Fruit fly (Drosophila melanogaster) whole organism, embryonic: Measurements from ENCODE around the gene CG31343.

Source experiments
- Abd-B ChIP-seq: fragments of 200-800 bp; sonication (Bioruptor generic); optimal IDR thresholded peaks from 2 replicates; lab custom pipeline; 2018; ENCODE audit warnings: missing biosample characterization, mild to moderate bottlenecking, missing genetic modification characterization, moderate library complexity
- Antp ChIP-seq: fragments of 200-800 bp; sonication (Bioruptor generic); optimal IDR thresholded peaks from 3 replicates; lab custom pipeline; 2016; ENCODE audit warnings: missing biosample characterization, missing genetic modification characterization
- CG11504 ChIP-seq: fragments of 200-800 bp; sonication (Bioruptor generic); optimal IDR thresholded peaks from 3 replicates; lab custom pipeline; 2019; ENCODE audit warnings: missing biosample characterization, mild to moderate bottlenecking, missing genetic modification characterization, moderate library complexity
- CG12299 ChIP-seq: fragments of 200-800 bp; sonication (Bioruptor generic); optimal IDR thresholded peaks from 2 replicates; lab custom pipeline; 2018; ENCODE audit warnings: missing biosample characterization, mild to moderate bottlenecking, missing genetic modification characterization
- CG12769 ChIP-seq: fragments of 200-800 bp; sonication (Bioruptor generic); optimal IDR thresholded peaks from 2 replicates; lab custom pipeline; 2019; ENCODE audit warnings: missing biosample characterization, mild to moderate bottlenecking, missing genetic modification characterization, moderate library complexity
- CG17328 ChIP-seq: fragments of 200-800 bp; sonication (Bioruptor generic); IDR thresholded peaks from 2 replicates; pipeline ENCODE4 v1.3.6; 2022; ENCODE audit warnings: missing biosample characterization, missing genetic modification characterization
- CG17612 ChIP-seq: fragments of 200-800 bp; sonication (Bioruptor generic); IDR thresholded peaks from 2 replicates; pipeline ENCODE4 v1.3.6; 2022; ENCODE audit warnings: missing biosample characterization, missing genetic modification characterization
- CG18764 ChIP-seq: fragments of 200-800 bp; sonication (Bioruptor generic); optimal IDR thresholded peaks from 3 replicates; lab custom pipeline; 2016; ENCODE audit warnings: missing biosample characterization, missing genetic modification characterization
- CG4424 ChIP-seq: fragments of 200-800 bp; sonication (Bioruptor generic); optimal IDR thresholded peaks from 3 replicates; lab custom pipeline; 2016; ENCODE audit warnings: missing biosample characterization, missing genetic modification characterization
- CG5245 ChIP-seq: fragments of 200-800 bp; sonication (Bioruptor generic); optimal IDR thresholded peaks from 3 replicates; lab custom pipeline; 2016; ENCODE audit warnings: missing biosample characterization, missing genetic modification characterization
- CG6689 ChIP-seq: fragments of 200-800 bp; sonication (Bioruptor generic); IDR thresholded peaks from 2 replicates; pipeline ENCODE4 v1.3.6; 2022; ENCODE audit warnings: missing biosample characterization, missing genetic modification characterization
- CG6765 ChIP-seq: fragments of 200-800 bp; sonication (Bioruptor generic); optimal IDR thresholded peaks from 3 replicates; lab custom pipeline; 2017; ENCODE audit warnings: missing biosample characterization, mild to moderate bottlenecking, missing genetic modification characterization
- CG7928 ChIP-seq: fragments of 200-800 bp; sonication (Bioruptor generic); optimal IDR thresholded peaks from 2 replicates; lab custom pipeline; 2017; ENCODE audit warnings: missing biosample characterization, mild to moderate bottlenecking, missing genetic modification characterization
- CG8089 ChIP-seq: fragments of 200-800 bp; sonication (Bioruptor generic); optimal IDR thresholded peaks from 3 replicates; lab custom pipeline; 2016; ENCODE audit warnings: missing biosample characterization, missing genetic modification characterization
- CG9437 ChIP-seq: fragments of 200-800 bp; sonication (Bioruptor generic); optimal IDR thresholded peaks from 2 replicates; lab custom pipeline; 2018; ENCODE audit warnings: missing biosample characterization, mild to moderate bottlenecking, missing genetic modification characterization
- CG9817 ChIP-seq: fragments of 200-800 bp; sonication (Bioruptor generic); optimal IDR thresholded peaks from 2 replicates; lab custom pipeline; 2018; ENCODE audit warnings: missing biosample characterization, mild to moderate bottlenecking, missing genetic modification characterization, moderate library complexity
- Chrac-16 ChIP-seq: fragments of 200-800 bp; sonication (Bioruptor generic); optimal IDR thresholded peaks from 3 replicates; lab custom pipeline; 2016; ENCODE audit warnings: missing biosample characterization, missing genetic modification characterization
- CoRest ChIP-seq: fragments of 200-800 bp; sonication (Bioruptor generic); optimal IDR thresholded peaks from 3 replicates; lab custom pipeline; 2018; ENCODE audit warnings: missing biosample characterization, mild to moderate bottlenecking, missing genetic modification characterization, moderate library complexity
- Dbx ChIP-seq: fragments of 200-800 bp; sonication (Bioruptor generic); IDR thresholded peaks from 3 replicates; pipeline ENCODE4 v1.3.6; 2022; ENCODE audit warnings: missing biosample characterization, missing genetic modification characterization
- Dp ChIP-seq: fragments of 200-800 bp; sonication (Bioruptor generic); optimal IDR thresholded peaks from 2 replicates; lab custom pipeline; 2018; ENCODE audit warnings: missing biosample characterization, mild to moderate bottlenecking, missing genetic modification characterization, moderate library complexity
- ERR ChIP-seq: fragments of 200-800 bp; sonication (Bioruptor generic); optimal IDR thresholded peaks from 2 replicates; lab custom pipeline; 2016; ENCODE audit warnings: missing biosample characterization, missing genetic modification characterization
- Gug ChIP-seq: fragments of 200-800 bp; sonication (Bioruptor generic); IDR thresholded peaks from 4 replicates; pipeline ENCODE4 v1.3.6; 2022; ENCODE audit warnings: missing biosample characterization, missing genetic modification characterization
- Kr ChIP-seq: fragments of 200-800 bp; sonication (Bioruptor generic); optimal IDR thresholded peaks from 2 replicates; lab custom pipeline; 2017; ENCODE audit warnings: missing biosample characterization, mild to moderate bottlenecking, missing genetic modification characterization
- Lim3 ChIP-seq: fragments of 200-800 bp; sonication (Bioruptor generic); IDR thresholded peaks from 2 replicates; pipeline ENCODE4 v1.3.6; 2022; ENCODE audit warnings: missing biosample characterization, missing genetic modification characterization
- MBD-R2 ChIP-seq: fragments of 200-800 bp; sonication (Bioruptor generic); IDR thresholded peaks from 2 replicates; pipeline ENCODE4 v1.3.6; 2022; ENCODE audit warnings: missing biosample characterization, missing genetic modification characterization
- Max ChIP-seq: fragments of 200-800 bp; sonication (Bioruptor generic); optimal IDR thresholded peaks from 2 replicates; lab custom pipeline; 2016; ENCODE audit warnings: missing biosample characterization, mild to moderate bottlenecking, missing genetic modification characterization
- Meics ChIP-seq: fragments of 200-800 bp; sonication (Bioruptor generic); optimal IDR thresholded peaks from 2 replicates; lab custom pipeline; 2017; ENCODE audit warnings: missing biosample characterization, mild to moderate bottlenecking, missing genetic modification characterization
- Pdp1 ChIP-seq, 2 experiments: fragments of 200-800 bp; sonication (Bioruptor generic); optimal IDR thresholded peaks; 3 replicates each; lab custom pipeline; 2016; ENCODE audit warnings: missing biosample characterization in 2 of 2, missing genetic modification characterization in 2 of 2, mild to moderate bottlenecking in 1 of 2, moderate library complexity in 1 of 2
- Scr ChIP-seq: fragments of 200-800 bp; sonication (Bioruptor generic); IDR thresholded peaks from 2 replicates; pipeline ENCODE4 v1.3.6; 2022; ENCODE audit warnings: missing biosample characterization, missing genetic modification characterization; ENCODE audit not compliant: partially characterized antibody
- Sin3A ChIP-seq: fragments of >200 bp; optimal IDR thresholded peaks from 2 replicates; lab custom pipeline; 2018
- Sry-δ ChIP-seq: fragments of 200-800 bp; sonication (Bioruptor generic); optimal IDR thresholded peaks from 2 replicates; lab custom pipeline; 2016; ENCODE audit warnings: missing biosample characterization, missing genetic modification characterization
- Ssrp ChIP-seq: fragments of 200-800 bp; sonication (Bioruptor generic); optimal IDR thresholded peaks from 2 replicates; lab custom pipeline; 2018; ENCODE audit warnings: missing biosample characterization, mild to moderate bottlenecking, missing genetic modification characterization, moderate library complexity
- Stat92E ChIP-seq, 3 experiments: fragments of >200 bp in 2 of 3; fragments of 200-800 bp in 1 of 3; sonication (Bioruptor generic) in 1 of 3; optimal IDR thresholded peaks; 2 replicates each; lab custom pipeline; 2017 to 2019; ENCODE audit warnings: missing biosample characterization in 3 of 3, missing genetic modification characterization in 3 of 3, mild to moderate bottlenecking in 1 of 3, moderate library complexity in 1 of 3
- Vsx1 ChIP-seq: fragments of 200-800 bp; sonication (Bioruptor generic); optimal IDR thresholded peaks from 2 replicates; lab custom pipeline; 2017; ENCODE audit warnings: missing biosample characterization, mild to moderate bottlenecking, missing genetic modification characterization, missing genetic modification reagents
- az2 ChIP-seq: fragments of 200-800 bp; sonication (Bioruptor generic); optimal IDR thresholded peaks from 3 replicates; lab custom pipeline; 2016; ENCODE audit warnings: missing biosample characterization, missing genetic modification characterization
- dan ChIP-seq: fragments of 200-800 bp; sonication (Bioruptor generic); IDR thresholded peaks from 2 replicates; pipeline ENCODE4 v1.3.6; 2022; ENCODE audit warnings: missing biosample characterization, missing genetic modification characterization
- esg ChIP-seq: fragments of 200-800 bp; sonication (Bioruptor generic); conservative IDR thresholded peaks from 2 replicates; pipeline ENCODE4 v1.3.6; 2022; ENCODE audit warnings: missing biosample characterization, missing genetic modification characterization
- exex ChIP-seq: fragments of 200-800 bp; sonication (Bioruptor generic); optimal IDR thresholded peaks from 4 replicates; lab custom pipeline; 2018; ENCODE audit warnings: missing biosample characterization, mild to moderate bottlenecking, missing genetic modification characterization, moderate library complexity
- fru ChIP-seq: fragments of >200 bp; optimal IDR thresholded peaks from 2 replicates; lab custom pipeline; 2017
- hth ChIP-seq: fragments of >200 bp; optimal IDR thresholded peaks from 2 replicates; lab custom pipeline; 2017; ENCODE audit warnings: inconsistent platforms
- inv ChIP-seq: fragments of 200-800 bp; sonication (Bioruptor generic); IDR thresholded peaks from 2 replicates; pipeline ENCODE4 v1.3.6; 2022; ENCODE audit warnings: missing biosample characterization, missing genetic modification characterization; ENCODE audit not compliant: partially characterized antibody
- nmo ChIP-seq: fragments of 200-800 bp; sonication (Bioruptor generic); optimal IDR thresholded peaks from 2 replicates; lab custom pipeline; 2018; ENCODE audit warnings: missing biosample characterization, mild to moderate bottlenecking, missing genetic modification characterization, moderate library complexity
- pros ChIP-seq: fragments of 200-800 bp; sonication (Bioruptor generic); optimal IDR thresholded peaks from 3 replicates; lab custom pipeline; 2019; ENCODE audit warnings: missing biosample characterization, mild to moderate bottlenecking, missing genetic modification characterization, moderate library complexity
- psq ChIP-seq: fragments of 200-800 bp; sonication (Bioruptor generic); optimal IDR thresholded peaks from 2 replicates; lab custom pipeline; 2017; ENCODE audit warnings: missing biosample characterization, missing genetic modification characterization
- seq ChIP-seq: fragments of 200-800 bp; sonication (Bioruptor generic); IDR thresholded peaks from 2 replicates; pipeline ENCODE4 v1.3.6; 2022; ENCODE audit warnings: missing biosample characterization, missing genetic modification characterization
- shn ChIP-seq: fragments of 200-800 bp; sonication (Bioruptor generic); optimal IDR thresholded peaks from 3 replicates; lab custom pipeline; 2016; ENCODE audit warnings: missing biosample characterization, missing genetic modification characterization
- slp2 ChIP-seq: fragments of 200-800 bp; sonication (Bioruptor generic); optimal IDR thresholded peaks from 2 replicates; lab custom pipeline; 2016; ENCODE audit warnings: missing biosample characterization, missing genetic modification characterization
- sna ChIP-seq: fragments of 200-800 bp; sonication (Bioruptor generic); IDR thresholded peaks from 2 replicates; pipeline ENCODE4 v1.3.6; 2022; ENCODE audit warnings: missing biosample characterization, missing genetic modification characterization; ENCODE audit not compliant: partially characterized antibody
- stc ChIP-seq: fragments of 200-800 bp; sonication (Bioruptor generic); IDR thresholded peaks from 2 replicates; pipeline ENCODE4 v1.3.6; 2022; ENCODE audit warnings: missing biosample characterization, missing genetic modification characterization
- sug ChIP-seq: fragments of 200-800 bp; optimal IDR thresholded peaks from 2 replicates; lab custom pipeline; 2019; ENCODE audit warnings: missing biosample characterization, mild to moderate bottlenecking, missing genetic modification characterization, moderate library complexity
- tin ChIP-seq: fragments of 200-800 bp; sonication (Bioruptor generic); optimal IDR thresholded peaks from 3 replicates; lab custom pipeline; 2016; ENCODE audit warnings: missing biosample characterization, missing genetic modification characterization
- twi ChIP-seq: fragments of 200-800 bp; optimal IDR thresholded peaks from 2 replicates; lab custom pipeline; 2019; ENCODE audit warnings: missing biosample characterization, mild to moderate bottlenecking, missing genetic modification characterization, moderate library complexity

CG31343 gene

dm6 chr3R:21703346-21703745 lies 41.7 kb upstream of the CG31343 start (continued):
- no peak for TF ChIP-seq MBD-R2 (GFP tag; lab: Robert Waterston, UW)
- TF ChIP-seq Scr: no peak
- TF ChIP-seq CG4424 (GFP tag; lab: Kevin White, UChicago): peak; percentile 5
- no peak for TF ChIP-seq Dbx (GFP tag; lab: Robert Waterston, UW)
- no peak for TF ChIP-seq CG18764 (GFP tag; lab: Kevin White, UChicago)
- TF ChIP-seq esg (GFP tag; lab: Robert Waterston, UW): 0 out of 2 replicates have a peak, but pooled peaks have one; percentile 22
- TF ChIP-seq Sin3A: no peak
- no peak for TF ChIP-seq CG6765 (GFP tag; lab: Kevin White, UChicago)
- no peak for TF ChIP-seq ERR (GFP tag; lab: Kevin White, UChicago)
- no peak for TF ChIP-seq Kr (GFP tag; lab: Kevin White, UChicago)
- TF ChIP-seq CG9437 (GFP tag; lab: Kevin White, UChicago): no peak
- no peak for TF ChIP-seq inv (GFP tag; lab: Robert Waterston, UW)
- TF ChIP-seq psq (GFP tag; lab: Kevin White, UChicago): no peak
- peak; percentile 70 for TF ChIP-seq CG11504 (tag; lab: Kevin White, UChicago)
- no peak for TF ChIP-seq dan (GFP tag; lab: Robert Waterston, UW)
- TF ChIP-seq CG12299 (tag; lab: Kevin White, UChicago): no peak
- peak; percentile 28 for TF ChIP-seq Meics (GFP tag; lab: Kevin White, UChicago)
- no peak for TF ChIP-seq Lim3
- no peak for TF ChIP-seq CG17612 (GFP tag; lab: Robert Waterston, UW)
- no peak for TF ChIP-seq fru (lab: Kevin White, UChicago)
- TF ChIP-seq shn: no peak
- TF ChIP-seq Dp: no peak
- no peak for TF ChIP-seq Gug (GFP tag; lab: Robert Waterston, UW)
- TF ChIP-seq az2 (GFP tag; lab: Kevin White, UChicago): peak; percentile 40
- TF ChIP-seq Antp (GFP tag; lab: Kevin White, UChicago): no peak
- TF ChIP-seq CG9817 (tag; lab: Kevin White, UChicago): peak; percentile 0
- TF ChIP-seq tin (GFP tag; lab: Kevin White, UChicago): peak; percentile 5
- TF ChIP-seq CG12769 (tag; lab: Kevin White, UChicago): no peak
- no peak for TF ChIP-seq sna (GFP tag; lab: Robert Waterston, UW)
- TF ChIP-seq pros (GFP tag; lab: Kevin White, UChicago): no peak
- TF ChIP-seq CG8089 (GFP tag; lab: Kevin White, UChicago): no peak
- no peak for TF ChIP-seq twi
- 0 out of 2 replicates have a peak, but pooled peaks have one; percentile 18 for TF ChIP-seq CG6689 (GFP tag; lab: Robert Waterston, UW)
- no peak for TF ChIP-seq Sry-δ (GFP tag; lab: Kevin White, UChicago)
- TF ChIP-seq CoRest (tag; lab: Kevin White, UChicago): peak; percentile 28
- TF ChIP-seq CG7928: no peak
- no peak for TF ChIP-seq Chrac-16 (GFP tag; lab: Kevin White, UChicago)
- no peak for TF ChIP-seq Stat92E (GFP tag; optimal IDR thresholded peaks at IDR 0.05; lab: Kevin White, UChicago)
- peak; percentile 8 for TF ChIP-seq Ssrp (tag; lab: Kevin White, UChicago)
- TF ChIP-seq exex (tag; lab: Kevin White, UChicago): no peak
- no peak for TF ChIP-seq Max (GFP tag; lab: Kevin White, UChicago)
- TF ChIP-seq Pdp1 (GFP tag; optimal IDR thresholded peaks at IDR 0.05; lab: Kevin White, UChicago): no peak
- no peak for TF ChIP-seq CG5245
- no peak for TF ChIP-seq Abd-B (GFP tag; lab: Kevin White, UChicago)
- no peak for TF ChIP-seq Vsx1
- no peak for TF ChIP-seq hth
- TF ChIP-seq sug: no peak
- TF ChIP-seq CG17328 (GFP tag; lab: Robert Waterston, UW): no peak
- TF ChIP-seq slp2 (GFP tag; lab: Kevin White, UChicago): no peak
- TF ChIP-seq nmo (GFP tag; lab: Kevin White, UChicago): peak; percentile 25
- 0 out of 2 replicates have a peak, but pooled peaks have one; percentile 40 for TF ChIP-seq seq (GFP tag; lab: Robert Waterston, UW)
- no peak for TF ChIP-seq stc (GFP tag; lab: Robert Waterston, UW)
